Worm (Caenorhabditis elegans): ENCODE data around the gene msp-3.
A peak's percentile ranks its signal among the peaks of the same experiment; 100 is the strongest.

Gene msp-3

ce11 chrII:4748374-4748773 lies 37.7 kb downstream of the msp-3 start:
- no peak for TF ChIP-seq mab-5 (tag; optimal IDR thresholded peaks at IDR 0.05)
- TF ChIP-seq unc-62 (GFP tag; optimal IDR thresholded peaks at IDR 0.05): no peak
- no peak for TF ChIP-seq snpc-4 (tag; optimal IDR thresholded peaks at IDR 0.05)
- no peak for TF ChIP-seq sptf-1 (tag; optimal IDR thresholded peaks at IDR 0.05)
- no peak for TF ChIP-seq unc-39 (tag; optimal IDR thresholded peaks at IDR 0.05)

ce11 chrII:4747697-4748096 lies 38.4 kb downstream of the msp-3 start:
- TF ChIP-seq flh-1 (GFP tag; optimal IDR thresholded peaks at IDR 0.05): no peak
- TF ChIP-seq mep-1 (tag; optimal IDR thresholded peaks at IDR 0.05): no peak
- no peak for TF ChIP-seq unc-39 (tag; optimal IDR thresholded peaks at IDR 0.05)
- TF ChIP-seq lsy-2 (tag; optimal IDR thresholded peaks at IDR 0.05): no peak
- no peak for TF ChIP-seq nhr-12 (tag; optimal IDR thresholded peaks at IDR 0.05)
- TF ChIP-seq ceh-39 (tag; optimal IDR thresholded peaks at IDR 0.05): no peak
- no peak for TF ChIP-seq lin-32 (GFP tag; optimal IDR thresholded peaks at IDR 0.05)
- no peak for TF ChIP-seq blmp-1 (tag; optimal IDR thresholded peaks at IDR 0.05)
- TF ChIP-seq zip-8 (tag; optimal IDR thresholded peaks at IDR 0.05): no peak

ce11 chrII:4747063-4747462 lies 39.0 kb downstream of the msp-3 start:
- TF ChIP-seq lsy-2 (tag; optimal IDR thresholded peaks at IDR 0.05) (no peak), elt-3 (tag; optimal IDR thresholded peaks at IDR 0.05) (no peak), ztf-11 (tag; optimal IDR thresholded peaks at IDR 0.05) (no peak), ces-1 (GFP tag; optimal IDR thresholded peaks at IDR 0.05) (no peak), elt-1 (tag; optimal IDR thresholded peaks at IDR 0.05; ENCODE audit: borderline replicate concordance, insufficient read depth) (no peak), flh-1 (GFP tag; optimal IDR thresholded peaks at IDR 0.05) (no peak), bed-3 (GFP tag; optimal IDR thresholded peaks at IDR 0.05) (no peak), nhr-12 (tag; optimal IDR thresholded peaks at IDR 0.05) (no peak), sem-2 (GFP tag; optimal IDR thresholded peaks at IDR 0.05) (no peak), mep-1 (tag; optimal IDR thresholded peaks at IDR 0.05) (no peak), nhr-28 (tag; optimal IDR thresholded peaks at IDR 0.05) (no peak), unc-39 (tag; optimal IDR thresholded peaks at IDR 0.05) (no peak), sptf-1 (tag; optimal IDR thresholded peaks at IDR 0.05) (no peak), ceh-83 (GFP tag; optimal IDR thresholded peaks at IDR 0.05) (no peak), cnd-1 (tag; optimal IDR thresholded peaks at IDR 0.05) (no peak), ceh-39 (tag; optimal IDR thresholded peaks at IDR 0.05) (no peak), unc-120 (tag; optimal IDR thresholded peaks at IDR 0.05; ENCODE audit: poor library complexity, severe bottlenecking) (no peak), pha-4 (tag; optimal IDR thresholded peaks at IDR 0.05) (no peak), lin-32 (GFP tag; optimal IDR thresholded peaks at IDR 0.05) (no peak)

ce11 chrII:4745281-4745680 lies 40.8 kb downstream of the msp-3 start:
- TF ChIP-seq elt-1 (tag; optimal IDR thresholded peaks at IDR 0.05; ENCODE audit: borderline replicate concordance, insufficient read depth) (peak; percentile 29), nhr-237 (tag; optimal IDR thresholded peaks at IDR 0.05) (no peak), ceh-83 (GFP tag; optimal IDR thresholded peaks at IDR 0.05) (no peak), bed-3 (GFP tag; optimal IDR thresholded peaks at IDR 0.05) (no peak), elt-3 (tag; optimal IDR thresholded peaks at IDR 0.05) (peak; percentile 25), nhr-2 (tag; optimal IDR thresholded peaks at IDR 0.05) (no peak), lsy-2 (tag; optimal IDR thresholded peaks at IDR 0.05) (no peak), ceh-43 (GFP tag; optimal IDR thresholded peaks at IDR 0.05) (no peak), ham-2 (GFP tag; optimal IDR thresholded peaks at IDR 0.05) (no peak)

ce11 chrII:4741527-4742187 lies 44.4 kb downstream of the msp-3 start, which contains the start of gene acs-11:
TSS of gene acs-11 (plus strand) at chrII:4742137.
- TF ChIP-seq unc-39 (tag; optimal IDR thresholded peaks at IDR 0.05): no peak
- no peak for TF ChIP-seq ceh-43 (GFP tag; optimal IDR thresholded peaks at IDR 0.05)
- no peak for TF ChIP-seq M03D4.4 (tag; optimal IDR thresholded peaks at IDR 0.05)
- TF ChIP-seq drap-1 (GFP tag; optimal IDR thresholded peaks at IDR 0.05): no peak
- TF ChIP-seq unc-62 (GFP tag; optimal IDR thresholded peaks at IDR 0.05): no peak
- TF ChIP-seq ham-2 (GFP tag; optimal IDR thresholded peaks at IDR 0.05): no peak
- TF ChIP-seq elt-3 (tag; optimal IDR thresholded peaks at IDR 0.05): no peak
- TF ChIP-seq nhr-12 (tag; optimal IDR thresholded peaks at IDR 0.05): no peak
- TF ChIP-seq flh-1 (GFP tag; optimal IDR thresholded peaks at IDR 0.05): no peak
- no peak for TF ChIP-seq tbx-8 (GFP tag; optimal IDR thresholded peaks at IDR 0.05)
- TF ChIP-seq cnd-1 (tag; optimal IDR thresholded peaks at IDR 0.05): no peak
- TF ChIP-seq nhr-237 (tag; optimal IDR thresholded peaks at IDR 0.05): no peak
- TF ChIP-seq lsy-2 (tag; optimal IDR thresholded peaks at IDR 0.05): no peak

Measured in whole organism, mixed stage, embryonic.